Fruit fly (Drosophila melanogaster): Measurements from ENCODE around the gene CG15025.

Gene CG15025

dm6 chr3R:19490996-19491395, at the start of gene CG15025:
Gene CG15025 (minus strand): TSS chr3R:19491115.
- TF ChIP-seq nerfin-1 (tag; optimal IDR thresholded peaks at IDR 0.05) (no peak), Adf1 (GFP tag; IDR thresholded peaks at IDR 0.05) (no peak), Bdp1 (GFP tag; optimal IDR thresholded peaks at IDR 0.05) (no peak), otp (GFP tag; IDR thresholded peaks at IDR 0.05) (no peak), Camta (GFP tag; optimal IDR thresholded peaks at IDR 0.05) (no peak), fd102C (GFP tag; optimal IDR thresholded peaks at IDR 0.05) (no peak), peb (GFP tag; IDR thresholded peaks at IDR 0.05) (no peak), CG4404 (GFP tag; IDR thresholded peaks at IDR 0.05) (no peak), her (GFP tag; optimal IDR thresholded peaks at IDR 0.05) (no peak), CG10431 (GFP tag; optimal IDR thresholded peaks at IDR 0.05) (no peak), seq (GFP tag; IDR thresholded peaks at IDR 0.05) (no peak), Six4 (GFP tag; optimal IDR thresholded peaks at IDR 0.05) (no peak), TFAM (GFP tag; optimal IDR thresholded peaks at IDR 0.05) (no peak), CG10321 (GFP tag; IDR thresholded peaks at IDR 0.05) (no peak), CG8281 (tag; optimal IDR thresholded peaks at IDR 0.05) (no peak), CG33213 (GFP tag; optimal IDR thresholded peaks at IDR 0.05) (no peak), Ptx1 (GFP tag; IDR thresholded peaks at IDR 0.05) (peak; percentile 47), ken (GFP tag; IDR thresholded peaks at IDR 0.05) (peak; percentile 48; the same call in 2 of the 3 replicates), wek (GFP tag; optimal IDR thresholded peaks at IDR 0.05) (no peak), Hsf (GFP tag; optimal IDR thresholded peaks at IDR 0.05) (peak; percentile 43), CG12744 (GFP tag; optimal IDR thresholded peaks at IDR 0.05) (peak; percentile 12), CG7987 (GFP tag; optimal IDR thresholded peaks at IDR 0.05) (no peak), gem (tag; optimal IDR thresholded peaks at IDR 0.05) (peak; percentile 30), oc (tag; optimal IDR thresholded peaks at IDR 0.05) (no peak), ab (GFP tag; optimal IDR thresholded peaks at IDR 0.05) (no peak), ci (GFP tag; IDR thresholded peaks at IDR 0.05) (no peak), Oaz (GFP tag; IDR thresholded peaks at IDR 0.05) (no peak), CG12219 (GFP tag; optimal IDR thresholded peaks at IDR 0.05) (no peak), CG1602 (GFP tag; optimal IDR thresholded peaks at IDR 0.05) (no peak), CG7839 (tag; optimal IDR thresholded peaks at IDR 0.05) (peak; percentile 37), Hand (GFP tag; optimal IDR thresholded peaks at IDR 0.05) (no peak), Scr (GFP tag; IDR thresholded peaks at IDR 0.05; ENCODE audit: partially characterized antibody) (no peak; the same call in 1 of the 2 replicates), E2f1 (GFP tag; IDR thresholded peaks at IDR 0.05) (no peak), fu2 (GFP tag; optimal IDR thresholded peaks at IDR 0.05) (no peak), Lhr (GFP tag; optimal IDR thresholded peaks at IDR 0.05) (peak; percentile 49), CG12071 (GFP tag; optimal IDR thresholded peaks at IDR 0.05) (no peak), emc (GFP tag; optimal IDR thresholded peaks at IDR 0.05) (no peak), HmgD (GFP tag; optimal IDR thresholded peaks at IDR 0.05) (peak; percentile 68), CG3838 (GFP tag; optimal IDR thresholded peaks at IDR 0.05) (no peak), Hr51 (GFP tag; optimal IDR thresholded peaks at IDR 0.05) (no peak), wor (GFP tag; IDR thresholded peaks at IDR 0.05) (no peak), CG14667 (GFP tag; IDR thresholded peaks at IDR 0.05) (no peak), Mad (GFP tag; optimal IDR thresholded peaks at IDR 0.05) (peak; percentile 15), CG1832 (GFP tag; optimal IDR thresholded peaks at IDR 0.05) (no peak), chinmo (GFP tag; IDR thresholded peaks at IDR 0.05; ENCODE audit: partially characterized antibody) (no peak), MESR4 (GFP tag; optimal IDR thresholded peaks at IDR 0.05) (no peak), unpg (GFP tag; optimal IDR thresholded peaks at IDR 0.05) (peak; percentile 16), Hr78 (GFP tag; optimal IDR thresholded peaks at IDR 0.05) (no peak), HLH4C (GFP tag; IDR thresholded peaks at IDR 0.05; ENCODE audit: partially characterized antibody) (0 out of 3 replicates have a peak, but pooled peaks have one; percentile 22), CHES-1-like (GFP tag; optimal IDR thresholded peaks at IDR 0.05) (no peak), CG10147 (GFP tag; optimal IDR thresholded peaks at IDR 0.05) (no peak)

All from whole organism, embryonic.